Worm (Caenorhabditis elegans) whole organism, L3 larva: ENCODE measurements around the gene gfi-3.

Experiments used
- mdl-1 ChIP-seq: fragments of 150-350 bp; optimal IDR thresholded peaks from 2 replicates; lab custom pipeline; 2014; ENCODE audit warnings: missing biosample characterization, missing genetic modification characterization
- nhr-11 ChIP-seq: fragments of 150-350 bp; optimal IDR thresholded peaks from 2 replicates; lab custom pipeline; 2014; ENCODE audit warnings: missing biosample characterization, missing genetic modification characterization
- nhr-12 ChIP-seq: fragments of 150-350 bp; optimal IDR thresholded peaks from 2 replicates; lab custom pipeline; 2014; ENCODE audit warnings: missing biosample characterization, missing genetic modification characterization
- nhr-23 ChIP-seq: fragments of 150-350 bp; optimal IDR thresholded peaks from 2 replicates; lab custom pipeline; 2014; ENCODE audit warnings: missing biosample characterization, missing genetic modification reagents, missing genetic modification characterization
- nhr-28 ChIP-seq: fragments of 150-350 bp; optimal IDR thresholded peaks from 2 replicates; lab custom pipeline; 2014; ENCODE audit warnings: missing biosample characterization, missing genetic modification characterization
- skn-1 ChIP-seq: fragments of 150-350 bp; optimal IDR thresholded peaks from 2 replicates; lab custom pipeline; 2014; ENCODE audit warnings: missing biosample characterization, missing genetic modification characterization

- no peak for TF ChIP-seq nhr-12
- no peak for TF ChIP-seq nhr-23
- TF ChIP-seq nhr-28 (tag; lab: Kevin White, UChicago), result no peak
- TF ChIP-seq skn-1 (tag; lab: Kevin White, UChicago), result no peak
- no peak for TF ChIP-seq nhr-11
- TF ChIP-seq mdl-1 (tag; lab: Kevin White, UChicago), result no peak
These were observed 34.7 kb downstream of the gfi-3 start, which contains the start of gene gcsh-1 for ce11 chrX:14515028-14515427.
